Worm (Caenorhabditis elegans) whole organism, L4 larva: Measurements from ENCODE around the gene F01F1.11.

ENCODE experiments used
- F10B5.3 ChIP-seq: sonication (generic microtip); optimal IDR thresholded peaks from 2 replicates; lab custom pipeline; 2016; ENCODE audit warnings: mild to moderate bottlenecking, missing genetic modification characterization, missing compliant biosample characterization
- ZK546.5 ChIP-seq, 2 experiments: sonication (generic microtip); optimal IDR thresholded peaks; 2 replicates each; lab custom pipeline; 2017; ENCODE audit warnings: missing biosample characterization in 2 of 2, missing genetic modification characterization in 2 of 2
- aha-1 ChIP-seq: fragments of 150-350 bp; peaks from one replicate; lab custom pipeline; 2014; ENCODE audit warnings: missing biosample characterization, missing genetic modification characterization
- aly-2 ChIP-seq: sonication (generic microtip); optimal IDR thresholded peaks from 2 replicates; lab custom pipeline; 2018; ENCODE audit warnings: missing biosample characterization, missing genetic modification characterization
- ama-1 ChIP-seq: fragments of 150-350 bp; optimal IDR thresholded peaks from 2 replicates; lab custom pipeline; 2014; ENCODE audit warnings: inconsistent platforms, mixed read lengths
- arid-1 ChIP-seq: fragments of 200-800 bp; sonication (Bioruptor generic); conservative IDR thresholded peaks from 2 replicates; pipeline ENCODE4 v1.3.6; 2022; ENCODE audit warnings: missing genetic modification reagents, missing genetic modification characterization, missing compliant biosample characterization
- attf-4 ChIP-seq: sonication (generic microtip); optimal IDR thresholded peaks from 3 replicates; lab custom pipeline; 2017; ENCODE audit warnings: missing biosample characterization, missing genetic modification characterization
- ceh-32 ChIP-seq: sonication (generic microtip); optimal IDR thresholded peaks from 2 replicates; lab custom pipeline; 2016; ENCODE audit warnings: mild to moderate bottlenecking, missing genetic modification characterization, missing compliant biosample characterization; ENCODE audit not compliant: poor library complexity
- cey-2 ChIP-seq: sonication (generic microtip); optimal IDR thresholded peaks from 3 replicates; lab custom pipeline; 2017; ENCODE audit warnings: missing genetic modification characterization, mild to moderate bottlenecking, missing compliant biosample characterization, antibody characterized with exemption, borderline replicate concordance; ENCODE audit not compliant: insufficient read depth
- ctbp-1 ChIP-seq: fragments of 200-800 bp; sonication (Bioruptor generic); IDR thresholded peaks from 2 replicates; pipeline ENCODE4 v1.3.6; 2022; ENCODE audit warnings: missing genetic modification reagents, missing genetic modification characterization, missing compliant biosample characterization
- daf-12 ChIP-seq: fragments of 150-350 bp; optimal IDR thresholded peaks from 2 replicates; lab custom pipeline; 2014; ENCODE audit warnings: missing biosample characterization, missing genetic modification reagents, missing genetic modification characterization
- dmd-9 ChIP-seq: fragments of 200-800 bp; sonication (Bioruptor generic); IDR thresholded peaks from 2 replicates; pipeline ENCODE4 v1.3.6; 2022; ENCODE audit warnings: missing genetic modification reagents, missing genetic modification characterization, missing compliant biosample characterization
- gei-8 ChIP-seq: fragments of 200-800 bp; sonication (Bioruptor generic); optimal IDR thresholded peaks from 2 replicates; lab custom pipeline; 2018; ENCODE audit warnings: mild to moderate bottlenecking, missing genetic modification characterization, missing compliant biosample characterization
- hlh-30 ChIP-seq: sonication (generic microtip); optimal IDR thresholded peaks from 2 replicates; lab custom pipeline; 2017; ENCODE audit warnings: antibody characterized with exemption, mild to moderate bottlenecking, missing genetic modification characterization, missing compliant biosample characterization; ENCODE audit not compliant: insufficient read depth
- lin-1 ChIP-seq: fragments of 200-800 bp; sonication (Bioruptor generic); IDR thresholded peaks from 2 replicates; pipeline ENCODE4 v1.3.6; 2022; ENCODE audit warnings: missing genetic modification reagents, missing genetic modification characterization, missing compliant biosample characterization
- lin-39 ChIP-seq: fragments of 150-350 bp; optimal IDR thresholded peaks from 2 replicates; lab custom pipeline; 2014; ENCODE audit warnings: missing biosample characterization, missing genetic modification reagents, missing genetic modification characterization
- lir-3 ChIP-seq: sonication (generic microtip); optimal IDR thresholded peaks from 2 replicates; lab custom pipeline; 2016; ENCODE audit warnings: mild to moderate bottlenecking, missing genetic modification characterization, missing compliant biosample characterization
- mep-1 ChIP-seq: fragments of 150-350 bp; sonication (generic microtip); optimal IDR thresholded peaks from 3 replicates; lab custom pipeline; 2014; ENCODE audit warnings: missing biosample characterization, missing genetic modification characterization
- mxl-3 ChIP-seq: fragments of 200-800 bp; sonication (Bioruptor generic); optimal IDR thresholded peaks from 2 replicates; lab custom pipeline; 2018; ENCODE audit warnings: mild to moderate bottlenecking, missing genetic modification characterization, missing compliant biosample characterization
- nhr-102 ChIP-seq: sonication (generic microtip); optimal IDR thresholded peaks from 2 replicates; lab custom pipeline; 2016; ENCODE audit warnings: mild to moderate bottlenecking, missing genetic modification characterization, moderate library complexity, missing compliant biosample characterization
- nhr-237 ChIP-seq: sonication (generic microtip); optimal IDR thresholded peaks from 2 replicates; lab custom pipeline; 2017; ENCODE audit warnings: missing biosample characterization, missing genetic modification characterization
- nhr-41 ChIP-seq: fragments of 200-800 bp; sonication (Bioruptor generic); IDR thresholded peaks from 2 replicates; pipeline ENCODE4 v1.3.6; 2022; ENCODE audit warnings: missing genetic modification reagents, missing genetic modification characterization, missing compliant biosample characterization
- nhr-42 ChIP-seq: fragments of 200-800 bp; sonication (Bioruptor generic); IDR thresholded peaks from 2 replicates; pipeline ENCODE4 v1.3.6; 2022; ENCODE audit warnings: missing genetic modification characterization, missing compliant biosample characterization
- nhr-77 ChIP-seq: fragments of 150-350 bp; optimal IDR thresholded peaks from 2 replicates; lab custom pipeline; 2014; ENCODE audit warnings: missing biosample characterization, missing genetic modification characterization
- pha-4 ChIP-seq, 2 experiments: fragments of 150-350 bp in 1 of 2; fragments of 200-800 bp in 1 of 2; sonication (Bioruptor generic) in 1 of 2; IDR thresholded peaks in 1 of 2; optimal IDR thresholded peaks in 1 of 2; 2 replicates each; pipeline versions ENCODE4 v1.3.6 to Lab custom; 2014 to 2022; ENCODE audit warnings: missing genetic modification characterization in 2 of 2, missing genetic modification reagents in 2 of 2, missing biosample characterization in 1 of 2, missing compliant biosample characterization in 1 of 2
- pqm-1 ChIP-seq: sonication (generic microtip); optimal IDR thresholded peaks from 2 replicates; lab custom pipeline; 2017; ENCODE audit warnings: missing biosample characterization, missing genetic modification characterization
- snpc-4 ChIP-seq: fragments of 150-350 bp; optimal IDR thresholded peaks from 2 replicates; lab custom pipeline; 2014; ENCODE audit warnings: missing biosample characterization, missing genetic modification characterization
- spr-1 ChIP-seq: sonication (generic microtip); optimal IDR thresholded peaks from 2 replicates; lab custom pipeline; 2016; ENCODE audit warnings: mild to moderate bottlenecking, missing genetic modification characterization, missing compliant biosample characterization
- unc-130 ChIP-seq: sonication (generic microtip); optimal IDR thresholded peaks from 2 replicates; lab custom pipeline; 2016; ENCODE audit warnings: missing genetic modification reagents, missing genetic modification characterization, missing compliant biosample characterization
- unc-39 ChIP-seq: sonication (generic microtip); optimal IDR thresholded peaks from 2 replicates; lab custom pipeline; 2017; ENCODE audit warnings: missing biosample characterization, missing genetic modification characterization
- unc-62 ChIP-seq, 3 experiments: fragments of 150-350 bp in 1 of 3; sonication (generic microtip); optimal IDR thresholded peaks in 2 of 3; peaks in 1 of 3; 1 replicate in 1 of 3; 2 replicates in 2 of 3; lab custom pipeline; 2014 to 2017; ENCODE audit warnings: missing biosample characterization in 3 of 3, missing genetic modification characterization in 3 of 3, missing genetic modification reagents in 3 of 3, missing genotype in 1 of 3
- zag-1 ChIP-seq: fragments of 150-350 bp; optimal IDR thresholded peaks from 2 replicates; lab custom pipeline; 2014; ENCODE audit warnings: missing biosample characterization, missing genetic modification characterization
- zfp-2 ChIP-seq: sonication (generic microtip); optimal IDR thresholded peaks from 2 replicates; lab custom pipeline; 2016; ENCODE audit warnings: mild to moderate bottlenecking, missing genetic modification characterization, missing compliant biosample characterization
- zip-11 ChIP-seq: fragments of 200-800 bp; sonication (Bioruptor generic); IDR thresholded peaks from 2 replicates; pipeline ENCODE4 v1.3.6; 2022; ENCODE audit warnings: missing genetic modification characterization, missing compliant biosample characterization
- ztf-11 ChIP-seq: fragments of 150-350 bp; optimal IDR thresholded peaks from 2 replicates; lab custom pipeline; 2014; ENCODE audit warnings: missing biosample characterization, missing genetic modification characterization
- ztf-7 ChIP-seq: fragments of 150-350 bp; optimal IDR thresholded peaks from 2 replicates; lab custom pipeline; 2014; ENCODE audit warnings: missing biosample characterization, missing genetic modification characterization

Gene F01F1.11

DNA sequence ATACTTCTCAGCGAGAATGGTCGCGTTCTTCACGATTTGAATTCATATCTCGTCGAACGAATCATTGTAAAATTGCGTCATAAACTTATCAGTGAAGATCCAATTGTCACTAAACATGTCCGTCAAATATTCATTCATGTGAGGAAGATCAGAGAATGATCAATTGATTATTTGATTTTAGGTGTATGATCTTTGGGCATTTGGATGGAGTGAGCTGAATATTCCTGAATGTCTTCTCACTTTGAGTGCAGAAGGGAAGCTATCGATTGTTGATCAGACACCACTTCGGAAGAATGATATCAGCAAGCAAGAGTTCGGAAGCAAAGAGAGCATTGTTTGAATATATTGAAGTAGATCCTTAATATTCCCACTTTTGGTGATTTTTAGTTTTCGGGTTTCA lies 2.6 kb upstream of the F01F1.11 start (continued):
- TF ChIP-seq ceh-32 (tag; lab: Kevin White, UChicago) (no peak), cey-2 (tag; lab: Kevin White, UChicago) (no peak), spr-1 (tag; lab: Kevin White, UChicago) (peak; percentile 22), nhr-237 (no peak), ctbp-1 (GFP tag; lab: Robert Waterston, UW) (no peak), gei-8 (GFP tag; lab: Kevin White, UChicago) (peak; percentile 43), nhr-42 (GFP tag; lab: Robert Waterston, UW) (no peak), nhr-41 (no peak), lin-1 (GFP tag; lab: Robert Waterston, UW) (no peak), nhr-102 (tag; lab: Kevin White, UChicago) (peak; percentile 51), lir-3 (tag; lab: Kevin White, UChicago) (no peak), ama-1 (lab: Kevin White, UChicago) (peak; percentile 66), pqm-1 (tag; lab: Kevin White, UChicago) (no peak), lin-39 (tag; lab: Kevin White, UChicago) (no peak), unc-39 (tag; lab: Kevin White, UChicago) (no peak), ztf-11 (tag; lab: Kevin White, UChicago) (no peak), aly-2 (tag; lab: Kevin White, UChicago) (no peak), aha-1 (tag; lab: Kevin White, UChicago) (peak; percentile 92), F10B5.3 (tag; lab: Kevin White, UChicago) (no peak), attf-4 (tag; lab: Kevin White, UChicago) (no peak), snpc-4 (tag; lab: Kevin White, UChicago) (no peak), zip-11 (no peak), daf-12 (tag; lab: Kevin White, UChicago) (no peak), pha-4 (GFP tag; IDR thresholded peaks at IDR 0.05; lab: Robert Waterston, UW) (no peak), pha-4 (tag; optimal IDR thresholded peaks at IDR 0.05; lab: Kevin White, UChicago) (no peak)

DNA sequence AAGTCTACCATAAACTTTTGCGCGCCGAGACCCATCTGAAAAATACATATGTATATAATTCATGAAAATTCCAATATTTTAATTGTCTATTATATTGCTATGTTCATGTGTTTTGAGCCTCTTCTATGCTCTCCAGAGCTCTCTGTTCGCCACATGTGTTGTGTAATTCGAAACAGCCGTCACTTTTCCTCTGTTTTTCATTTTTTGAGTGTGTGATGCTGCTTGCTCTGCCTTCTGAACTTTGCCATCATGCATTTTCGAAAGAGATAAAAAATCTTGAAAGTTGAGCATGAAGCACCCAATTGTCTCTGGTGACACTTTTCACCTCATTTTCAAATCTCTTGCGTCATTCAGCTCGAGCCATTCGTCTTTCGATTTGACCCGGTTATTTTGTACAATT lies 611 bp upstream of the F01F1.11 start:
- TF ChIP-seq ceh-32 (tag; lab: Kevin White, UChicago): no peak
- no peak for TF ChIP-seq dmd-9 (GFP tag; lab: Robert Waterston, UW)
- no peak for TF ChIP-seq nhr-77 (tag; lab: Kevin White, UChicago)
- TF ChIP-seq ztf-7 (tag; lab: Kevin White, UChicago): no peak
- peak in 1 of 2 experiments; percentile 87 for TF ChIP-seq unc-62 (GFP tag; optimal IDR thresholded peaks at IDR 0.05 in 1 of 2; lab: Kevin White, UChicago)
- no peak for TF ChIP-seq unc-62 (tag; optimal IDR thresholded peaks at IDR 0.05; lab: Kevin White, UChicago)

DNA sequence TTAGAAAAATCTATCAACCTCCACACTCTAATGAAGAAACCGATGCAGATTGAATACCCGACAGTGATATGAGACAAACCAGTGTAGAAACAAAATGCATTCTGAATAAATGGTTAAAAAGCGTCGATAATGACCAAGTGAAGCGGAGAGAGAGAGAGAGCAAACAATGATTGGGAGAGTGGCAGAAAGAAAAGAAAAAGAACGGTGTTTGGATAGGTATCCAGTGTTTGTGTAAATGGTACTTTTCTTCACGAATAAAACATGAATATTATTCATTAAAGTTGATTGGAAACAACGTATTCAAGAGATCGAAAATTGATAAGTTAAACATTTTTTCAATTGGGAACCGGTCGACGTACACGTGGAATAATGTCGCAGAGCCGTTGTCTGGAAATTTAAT lies 2.2 kb downstream of the F01F1.11 start, which contains the start of gene F01F1.15:
F01F1.15 (minus strand) TSS at position 101 of the 400 bp plus-strand sequence.
- no peak for TF ChIP-seq mxl-3 (GFP tag; lab: Kevin White, UChicago)
- no peak for TF ChIP-seq ZK546.5 (tag; optimal IDR thresholded peaks at IDR 0.05; lab: Kevin White, UChicago)
- TF ChIP-seq pha-4 (GFP tag; IDR thresholded peaks at IDR 0.05; lab: Robert Waterston, UW): no peak
- no peak for TF ChIP-seq pha-4 (tag; optimal IDR thresholded peaks at IDR 0.05; lab: Kevin White, UChicago)
- no peak for TF ChIP-seq zip-11
- no peak for TF ChIP-seq F10B5.3 (tag; lab: Kevin White, UChicago)
- no peak for TF ChIP-seq ctbp-1 (GFP tag; lab: Robert Waterston, UW)
- TF ChIP-seq ztf-11 (tag; lab: Kevin White, UChicago): no peak
- no peak for TF ChIP-seq aha-1 (tag; lab: Kevin White, UChicago)
- TF ChIP-seq mep-1 (tag; lab: Kevin White, UChicago): no peak
- TF ChIP-seq zag-1 (tag; lab: Kevin White, UChicago): no peak
- TF ChIP-seq nhr-41: no peak
- no peak for TF ChIP-seq unc-130 (GFP tag; lab: Kevin White, UChicago)
- TF ChIP-seq zfp-2: no peak
- TF ChIP-seq hlh-30 (tag; lab: Kevin White, UChicago): no peak
- TF ChIP-seq lin-1 (GFP tag; lab: Robert Waterston, UW): no peak
- no peak for TF ChIP-seq arid-1 (GFP tag; lab: Robert Waterston, UW)
